Worm (Caenorhabditis elegans) whole organism, late embryonic: ENCODE measurements around the gene F20D6.9.

Experiments
- ceh-45 ChIP-seq: fragments of 200-800 bp; sonication (Bioruptor generic); IDR thresholded peaks from 2 replicates; pipeline ENCODE4 v1.3.6; 2022; ENCODE audit warnings: missing genetic modification reagents, missing genetic modification characterization, missing compliant biosample characterization
- hlh-30 ChIP-seq: sonication (generic microtip); optimal IDR thresholded peaks from 2 replicates; lab custom pipeline; 2017; ENCODE audit warnings: antibody characterized with exemption, missing genetic modification characterization, missing compliant biosample characterization; ENCODE audit not compliant: insufficient read depth
- lim-6 ChIP-seq: sonication (generic microtip); optimal IDR thresholded peaks from 2 replicates; lab custom pipeline; 2016; ENCODE audit warnings: missing genetic modification characterization, missing compliant biosample characterization
- lin-11 ChIP-seq: fragments of 200-800 bp; sonication (Bioruptor generic); optimal IDR thresholded peaks from 2 replicates; lab custom pipeline; 2018; ENCODE audit warnings: mild to moderate bottlenecking, missing genetic modification characterization, missing compliant biosample characterization
- nhr-11 ChIP-seq: fragments of 150-350 bp; optimal IDR thresholded peaks from 2 replicates; lab custom pipeline; 2014; ENCODE audit warnings: missing biosample characterization, missing genetic modification characterization
- pag-3 ChIP-seq: sonication (generic microtip); optimal IDR thresholded peaks from 2 replicates; lab custom pipeline; 2016; ENCODE audit warnings: missing compliant biosample characterization, missing genetic modification characterization, borderline replicate concordance
- pha-2 ChIP-seq: sonication (generic microtip); optimal IDR thresholded peaks from 2 replicates; lab custom pipeline; 2017; ENCODE audit warnings: mild to moderate bottlenecking, missing genetic modification characterization, missing compliant biosample characterization
- pha-4 ChIP-seq: fragments of 150-350 bp; optimal IDR thresholded peaks from 2 replicates; lab custom pipeline; 2018; ENCODE audit warnings: missing biosample characterization, missing genetic modification reagents, missing genetic modification characterization
- sox-2 ChIP-seq: fragments of 200-800 bp; sonication (Bioruptor generic); IDR thresholded peaks from 2 replicates; pipeline ENCODE4 v1.3.6; 2022; ENCODE audit warnings: missing genetic modification reagents, missing genetic modification characterization, missing compliant biosample characterization
- syd-9 ChIP-seq: sonication (generic microtip); optimal IDR thresholded peaks from 2 replicates; lab custom pipeline; 2016; ENCODE audit warnings: mild to moderate bottlenecking, missing genetic modification characterization, moderate library complexity, missing compliant biosample characterization

DNA sequence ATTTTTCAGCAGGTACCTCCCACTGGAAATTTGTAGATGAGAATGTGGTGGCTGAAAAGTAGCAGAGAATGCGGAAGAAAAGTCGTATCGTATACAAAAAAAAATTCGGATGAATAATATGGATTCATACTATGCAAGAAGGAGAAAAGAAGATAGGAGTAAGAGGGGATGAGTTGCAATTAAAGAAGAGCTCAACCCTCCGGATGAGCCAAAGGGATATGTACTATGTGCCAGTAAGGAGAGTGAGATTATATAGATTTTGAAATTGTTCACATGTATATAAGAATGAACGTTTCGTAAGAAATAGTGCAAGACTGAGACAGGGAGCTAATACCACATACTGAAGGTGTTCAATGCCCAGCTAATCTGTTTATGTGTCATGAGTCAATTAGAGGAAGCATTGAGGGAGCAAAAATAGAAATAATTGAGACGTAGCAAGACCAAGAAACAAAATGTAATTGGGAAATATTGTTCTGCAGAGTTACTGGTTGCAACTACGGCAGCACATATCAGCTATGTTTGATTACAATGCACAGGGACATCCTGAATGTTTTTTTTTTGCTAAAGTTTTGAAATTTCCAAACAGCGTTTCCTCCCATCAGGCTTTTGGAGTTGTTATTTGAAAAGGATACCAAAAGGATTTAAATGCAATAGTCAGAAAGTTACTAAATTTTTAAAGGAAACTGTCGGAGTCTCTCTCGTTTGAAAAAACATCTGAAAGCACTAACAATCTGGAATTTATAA is 8.9 kb downstream of the F20D6.9 start, which contains the start of gene F20D6.8:
- TF ChIP-seq hlh-30 (tag; lab: Kevin White, UChicago) (no peak), sox-2 (GFP tag; lab: Robert Waterston, UW) (no peak), lim-6 (tag; lab: Kevin White, UChicago) (no peak), syd-9 (tag; lab: Kevin White, UChicago) (no peak), pag-3 (tag; lab: Kevin White, UChicago) (no peak), lin-11 (tag; lab: Kevin White, UChicago) (no peak), ceh-45 (GFP tag; lab: Robert Waterston, UW) (no peak), pha-4 (tag; lab: Kevin White, UChicago) (no peak), pha-2 (tag; lab: Kevin White, UChicago) (no peak), nhr-11 (tag; lab: Kevin White, UChicago) (no peak)
